Fruit fly (Drosophila melanogaster) whole organism, pupa: ENCODE measurements around the gene CG33689.

Source experiments
- CG14655 ChIP-seq: fragments of 200-800 bp; sonication (Bioruptor generic); optimal IDR thresholded peaks from 3 replicates; lab custom pipeline; 2017; ENCODE audit warnings: mild to moderate bottlenecking, missing biosample characterization, missing genetic modification reagents, missing genetic modification characterization
- CG17806 ChIP-seq: fragments of 200-800 bp; sonication (Bioruptor generic); optimal IDR thresholded peaks from 2 replicates; lab custom pipeline; 2018; ENCODE audit warnings: missing biosample characterization, mild to moderate bottlenecking, missing genetic modification characterization, moderate library complexity
- CG8159 ChIP-seq: fragments of 200-800 bp; sonication (Bioruptor generic); optimal IDR thresholded peaks from 3 replicates; lab custom pipeline; 2018; ENCODE audit warnings: missing biosample characterization, mild to moderate bottlenecking, missing genetic modification characterization, moderate library complexity
- D1 ChIP-seq: fragments of 200-800 bp; sonication (Bioruptor generic); optimal IDR thresholded peaks from 2 replicates; lab custom pipeline; 2018; ENCODE audit warnings: missing biosample characterization, mild to moderate bottlenecking, missing genetic modification characterization, moderate library complexity
- Snoo ChIP-seq: fragments of 200-800 bp; sonication (Bioruptor generic); optimal IDR thresholded peaks from 3 replicates; lab custom pipeline; 2017; ENCODE audit warnings: missing biosample characterization, mild to moderate bottlenecking, missing genetic modification characterization, inconsistent platforms
- gl ChIP-seq: fragments of 200-800 bp; sonication (Bioruptor generic); optimal IDR thresholded peaks from 2 replicates; lab custom pipeline; 2018; ENCODE audit warnings: missing biosample characterization, mild to moderate bottlenecking, missing genetic modification characterization

DNA sequence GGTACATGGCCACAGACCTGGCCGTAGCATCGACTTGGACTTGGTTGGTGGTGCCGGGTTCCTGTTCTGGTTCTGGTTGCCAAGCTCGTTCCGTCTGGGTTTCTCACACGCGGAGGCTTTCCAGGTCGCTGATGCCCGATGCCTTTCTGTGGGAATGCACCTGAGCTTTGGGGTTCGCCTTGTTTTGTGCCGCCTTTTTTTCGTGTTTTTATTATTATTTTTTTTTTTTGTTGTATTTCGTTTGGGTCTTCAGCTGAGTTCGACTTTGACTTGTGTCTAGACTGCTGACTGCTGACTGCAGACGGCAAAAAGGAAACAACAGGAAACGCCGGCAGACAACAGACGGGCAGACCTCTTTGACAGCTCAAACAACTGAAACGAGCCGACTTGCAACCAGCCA lies 9.6 kb downstream of the CG33689 start:
- TF ChIP-seq D1 (tag; lab: Kevin White, UChicago) (no peak), CG14655 (GFP tag; lab: Kevin White, UChicago) (no peak), CG8159 (peak; percentile 20), Snoo (tag; lab: Kevin White, UChicago) (peak; percentile 32), CG17806 (tag; lab: Kevin White, UChicago) (no peak), gl (tag; lab: Kevin White, UChicago) (no peak)
